Fruit fly (Drosophila melanogaster) whole organism, adult: ENCODE data around the gene al.
A peak's percentile ranks its signal among the peaks of the same experiment; 100 is the strongest.

Experiments used
- CG14711 ChIP-seq: fragments of 200-800 bp; sonication (Bioruptor generic); optimal IDR thresholded peaks from 2 replicates; lab custom pipeline; 2018; ENCODE audit warnings: missing biosample characterization, mild to moderate bottlenecking, missing genetic modification characterization, moderate library complexity
- CG1620 ChIP-seq: fragments of 200-800 bp; sonication (Bioruptor generic); optimal IDR thresholded peaks from 2 replicates; lab custom pipeline; 2016; ENCODE audit warnings: missing biosample characterization, missing genetic modification characterization
- CG7045 ChIP-seq: fragments of 200-800 bp; sonication (Bioruptor generic); optimal IDR thresholded peaks from 2 replicates; lab custom pipeline; 2017; ENCODE audit warnings: missing biosample characterization, mild to moderate bottlenecking, missing genetic modification characterization
- Crg-1 ChIP-seq: fragments of 200-800 bp; sonication (Bioruptor generic); optimal IDR thresholded peaks from 2 replicates; lab custom pipeline; 2016; ENCODE audit warnings: missing biosample characterization, missing genetic modification characterization
- cnc ChIP-seq, 2 experiments: fragments of >200 bp; optimal IDR thresholded peaks; 2 replicates each; lab custom pipeline; 2017
- ovo ChIP-seq: fragments of 200-800 bp; sonication (Bioruptor generic); optimal IDR thresholded peaks from 2 replicates; lab custom pipeline; 2016; ENCODE audit warnings: missing biosample characterization, missing genetic modification characterization

DNA sequence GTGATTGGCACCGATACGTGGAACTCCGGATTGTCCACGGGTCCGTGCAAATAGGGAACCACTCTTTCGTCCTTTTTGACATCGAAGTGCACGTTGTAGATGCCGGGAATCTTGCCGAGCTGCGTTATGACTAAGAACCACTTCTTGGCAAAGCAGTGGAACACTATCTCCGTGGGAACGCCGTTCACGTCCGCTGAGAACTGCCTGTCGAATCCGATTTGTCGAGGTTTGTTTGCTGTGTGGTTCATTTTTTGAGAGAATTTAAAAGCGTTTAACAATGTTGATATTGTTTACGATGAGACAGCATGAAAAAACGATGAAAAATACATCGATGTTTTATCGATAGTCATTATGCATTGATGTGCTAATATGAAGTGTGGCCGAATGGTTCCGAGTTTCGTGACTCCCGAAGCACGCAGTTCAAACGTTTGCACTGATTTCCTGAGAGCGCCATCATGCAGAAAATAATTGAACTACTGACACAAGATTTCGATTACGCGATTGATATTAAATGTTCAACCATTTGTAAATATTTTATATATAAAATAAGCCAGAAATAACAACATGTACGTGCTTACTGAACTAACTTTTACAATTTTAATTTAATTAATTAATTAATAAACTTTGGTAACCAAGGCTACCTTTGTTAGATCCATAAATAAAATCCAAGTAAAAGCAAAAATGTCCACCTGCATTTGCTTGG lies 43.4 kb downstream of the al start, which contains the start of the genes CG11885 and CG13692:
- no peak for TF ChIP-seq CG7045 (GFP tag; lab: Kevin White, UChicago)
- peak; percentile 88 to 93 for TF ChIP-seq cnc (optimal IDR thresholded peaks at IDR 0.05; lab: Kevin White, UChicago)
- TF ChIP-seq Crg-1 (GFP tag; lab: Kevin White, UChicago) = no peak
- no peak for TF ChIP-seq CG1620 (GFP tag; lab: Kevin White, UChicago)
- TF ChIP-seq CG14711 (tag; lab: Kevin White, UChicago) = peak; percentile 1
- TF ChIP-seq ovo (GFP tag; lab: Kevin White, UChicago) = no peak
